Fruit fly (Drosophila melanogaster): ENCODE results near the gene St2.

- TF ChIP-seq CG8478 (optimal IDR thresholded peaks at IDR 0.05): no peak
- no peak for TF ChIP-seq CTCF (optimal IDR thresholded peaks at IDR 0.05)
These were observed 14.2 kb upstream of the St2 start, which contains the start of gene pum for dm6 chr3R:9237268-9238091.
